Fruit fly (Drosophila melanogaster) whole organism, wandering third instar larva: ENCODE results near the gene peb.

Experiments used
- Abd-B ChIP-seq: fragments of >200 bp; optimal IDR thresholded peaks from 2 replicates; lab custom pipeline; 2017; ENCODE audit warnings: missing biosample characterization, missing genetic modification characterization
- CG32264 ChIP-seq: fragments of 200-800 bp; sonication (Bioruptor generic); optimal IDR thresholded peaks from 2 replicates; lab custom pipeline; 2016; ENCODE audit warnings: missing biosample characterization, missing genetic modification characterization
- CG9705 ChIP-seq: fragments of 200-800 bp; sonication (Bioruptor generic); optimal IDR thresholded peaks from 2 replicates; lab custom pipeline; 2018; ENCODE audit warnings: missing biosample characterization, mild to moderate bottlenecking, missing genetic modification characterization
- CrebA ChIP-seq: fragments of 200-800 bp; sonication (Bioruptor generic); optimal IDR thresholded peaks from 2 replicates; lab custom pipeline; 2016; ENCODE audit warnings: missing biosample characterization, mild to moderate bottlenecking, missing genetic modification characterization, borderline replicate concordance
- Dfd ChIP-seq: fragments of >200 bp; optimal IDR thresholded peaks from 2 replicates; lab custom pipeline; 2017; ENCODE audit warnings: missing biosample characterization, missing genetic modification characterization
- Dif ChIP-seq: fragments of 200-275, 200-300 bp; sonication (Bioruptor generic); optimal IDR thresholded peaks from 2 replicates; lab custom pipeline; 2018; ENCODE audit warnings: missing biosample characterization, missing genetic modification characterization; ENCODE audit not compliant: partially characterized antibody
- GATAd ChIP-seq: sonication (Bioruptor generic); optimal IDR thresholded peaks from 2 replicates; lab custom pipeline; 2016; ENCODE audit warnings: missing biosample characterization, missing genetic modification characterization
- Hnf4 ChIP-seq: fragments of 200-800 bp; sonication (Bioruptor generic); optimal IDR thresholded peaks from 2 replicates; lab custom pipeline; 2016; ENCODE audit warnings: missing biosample characterization, mild to moderate bottlenecking, missing genetic modification characterization
- Hr78 ChIP-seq: fragments of >200 bp; optimal IDR thresholded peaks from 2 replicates; lab custom pipeline; 2017; ENCODE audit warnings: missing biosample characterization, missing genetic modification characterization
- Hr83 ChIP-seq: fragments of 200-300 bp; sonication (Bioruptor generic); optimal IDR thresholded peaks from 2 replicates; lab custom pipeline; 2016; ENCODE audit warnings: missing biosample characterization, mild to moderate bottlenecking, missing genetic modification characterization, moderate library complexity; ENCODE audit not compliant: poor library complexity, severe bottlenecking
- Mio ChIP-seq: sonication (Bioruptor generic); optimal IDR thresholded peaks from 2 replicates; lab custom pipeline; 2016; ENCODE audit warnings: missing biosample characterization, missing genetic modification characterization
- Myc ChIP-seq: fragments of >200 bp; optimal IDR thresholded peaks from 2 replicates; lab custom pipeline; 2017
- N ChIP-seq: fragments of >200 bp; optimal IDR thresholded peaks from 2 replicates; lab custom pipeline; 2018; ENCODE audit warnings: missing biosample characterization, missing external identifiers, missing genetic modification characterization
- Vsx2 ChIP-seq: fragments of 200-300, 225-300 bp; sonication (Bioruptor generic); optimal IDR thresholded peaks from 2 replicates; lab custom pipeline; 2018; ENCODE audit warnings: missing biosample characterization, missing genetic modification characterization; ENCODE audit not compliant: partially characterized antibody
- br ChIP-seq: fragments of 200-800 bp; sonication (Bioruptor generic); optimal IDR thresholded peaks from 2 replicates; lab custom pipeline; 2016; ENCODE audit warnings: missing biosample characterization, missing genetic modification characterization
- brk ChIP-seq: fragments of 200-800 bp; sonication (Bioruptor generic); optimal IDR thresholded peaks from 2 replicates; lab custom pipeline; 2016; ENCODE audit warnings: missing biosample characterization, mild to moderate bottlenecking, missing genetic modification characterization
- dl ChIP-seq, 2 experiments: fragments of 175-275, 200-275 bp in 1 of 2; fragments of 200-275 bp in 1 of 2; sonication (Bioruptor generic); optimal IDR thresholded peaks; lab custom pipeline; 2018; ENCODE audit warnings: mild to moderate bottlenecking in 2 of 2, missing biosample characterization in 2 of 2, missing genetic modification characterization in 2 of 2, moderate library complexity in 2 of 2; ENCODE audit not compliant: partially characterized antibody in 2 of 2, insufficient read depth in 1 of 2
- dmrt93B ChIP-seq: fragments of 200-800 bp; sonication (Bioruptor generic); optimal IDR thresholded peaks from 2 replicates; lab custom pipeline; 2018; ENCODE audit warnings: missing biosample characterization, mild to moderate bottlenecking, missing genetic modification characterization
- foxo ChIP-seq, 2 experiments: fragments of 200-800 bp; sonication (Bioruptor generic); optimal IDR thresholded peaks; 2 replicates in 1 of 2; 3 replicates in 1 of 2; lab custom pipeline; 2016 to 2017; ENCODE audit warnings: missing biosample characterization in 2 of 2, missing genetic modification characterization in 2 of 2
- fru ChIP-seq: fragments of 200-800 bp; sonication (Bioruptor generic); optimal IDR thresholded peaks from 3 replicates; lab custom pipeline; 2016; ENCODE audit warnings: missing biosample characterization, mild to moderate bottlenecking, missing genetic modification characterization
- h ChIP-seq: fragments of 200-800 bp; sonication (Bioruptor generic); optimal IDR thresholded peaks from 3 replicates; lab custom pipeline; 2016; ENCODE audit warnings: missing biosample characterization, mild to moderate bottlenecking, missing genetic modification characterization
- psq ChIP-seq: fragments of 200-800 bp; sonication (Bioruptor generic); optimal IDR thresholded peaks from 3 replicates; lab custom pipeline; 2017; ENCODE audit warnings: missing biosample characterization, mild to moderate bottlenecking, missing genetic modification characterization, moderate library complexity
- rgr ChIP-seq: fragments of 200-800 bp; sonication (Bioruptor generic); optimal IDR thresholded peaks from 3 replicates; lab custom pipeline; 2016; ENCODE audit warnings: missing biosample characterization, mild to moderate bottlenecking, missing genetic modification characterization
- sv ChIP-seq: fragments of 200-800 bp; sonication (Bioruptor generic); optimal IDR thresholded peaks from 3 replicates; lab custom pipeline; 2016; ENCODE audit warnings: missing biosample characterization, missing genetic modification characterization
- tai ChIP-seq: sonication (Bioruptor generic); optimal IDR thresholded peaks from 2 replicates; lab custom pipeline; 2016; ENCODE audit warnings: missing biosample characterization, missing genetic modification characterization
- usp ChIP-seq: fragments of >200 bp; optimal IDR thresholded peaks from 2 replicates; lab custom pipeline; 2017; ENCODE audit warnings: missing biosample characterization, missing genetic modification characterization

Gene peb

DNA sequence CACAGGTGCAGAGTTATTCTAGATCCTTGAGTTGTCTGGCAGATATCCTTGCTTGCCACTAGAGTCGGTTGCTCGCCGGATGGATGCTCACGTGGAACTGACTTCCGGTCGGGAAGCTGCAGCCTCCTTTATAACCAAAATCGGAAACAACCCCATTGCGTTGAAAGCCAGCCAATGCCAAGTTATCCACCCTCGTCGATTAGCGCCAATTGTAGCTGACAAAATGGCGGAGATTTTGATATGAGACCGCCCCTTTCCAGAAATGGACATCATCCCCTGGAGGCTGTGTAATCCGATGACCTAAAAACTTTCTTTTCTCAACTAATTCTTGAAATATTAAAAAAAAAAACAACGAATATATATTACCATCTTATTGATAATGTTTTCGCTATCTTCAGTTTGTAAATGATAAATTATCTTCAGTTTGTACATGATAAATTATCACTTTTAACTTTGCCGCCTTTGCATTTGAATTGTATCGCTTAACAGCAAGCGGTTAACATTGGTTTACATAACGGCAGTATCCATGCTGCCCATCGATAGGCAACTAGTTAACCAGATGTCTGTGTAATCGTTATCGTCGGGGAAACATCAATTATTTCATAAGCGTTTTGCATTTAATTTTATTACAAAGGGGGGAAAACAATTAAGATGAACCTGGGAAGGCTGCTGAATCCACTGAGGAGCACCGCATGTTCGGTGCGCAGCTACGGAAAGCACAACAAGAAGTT is 30.1 kb downstream of the peb start, which contains the start of the genes HLH4C and mRpL30:
HLH4C (minus strand) TSS at position 99 of the 731 bp plus-strand sequence.
mRpL30 (plus strand) TSS at position 556 of the 731 bp plus-strand sequence.
- TF ChIP-seq brk (GFP tag; lab: Kevin White, UChicago) (no peak), Dfd (GFP tag; lab: Kevin White, UChicago) (no peak), Mio (GFP tag; lab: Kevin White, UChicago) (no peak), dl (GFP tag; optimal IDR thresholded peaks at IDR 0.05; lab: Kevin White, UChicago; ENCODE audit: insufficient read depth in 1 of 2, partially characterized antibody in 2 of 2) (no peak), sv (GFP tag; lab: Kevin White, UChicago) (no peak), Hr83 (GFP tag; lab: Kevin White, UChicago) (no peak), br (GFP tag; lab: Kevin White, UChicago) (no peak), Vsx2 (GFP tag; lab: Kevin White, UChicago) (no peak), psq (GFP tag; lab: Kevin White, UChicago) (no peak), foxo (GFP tag; optimal IDR thresholded peaks at IDR 0.05; lab: Kevin White, UChicago) (no peak), CG9705 (no peak), GATAd (no peak), CG32264 (GFP tag; lab: Kevin White, UChicago) (no peak), Dif (no peak), h (GFP tag; lab: Kevin White, UChicago) (no peak), fru (GFP tag; lab: Kevin White, UChicago) (no peak)
- TF ChIP-seq, all 38 proteins: peak for 0

DNA sequence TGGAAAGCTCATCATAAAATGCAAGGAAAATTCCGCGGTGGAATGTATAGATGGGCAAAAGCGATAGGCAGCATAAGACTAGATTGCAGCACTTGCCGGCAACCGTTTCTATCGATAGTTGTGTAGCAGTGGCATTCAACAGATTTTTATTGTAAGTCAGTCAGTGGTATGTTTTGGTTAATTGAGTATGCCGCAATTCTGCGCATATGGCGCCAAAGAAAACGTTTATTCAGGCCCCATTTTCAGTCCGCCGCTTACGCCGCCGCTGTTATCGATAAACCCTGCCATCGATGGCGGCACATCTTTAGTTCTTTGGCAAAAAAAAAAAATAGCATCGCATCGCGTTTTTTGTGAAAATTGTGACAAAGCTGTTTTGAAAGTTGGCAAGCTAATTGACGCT is 32.4 kb downstream of the peb start, which contains the start of the genes Cbp80 and Torsin:
Cbp80 (plus strand) TSS at position 265 of the 400 bp plus-strand sequence.
Torsin (minus strand) TSS at position 282 of the 400 bp plus-strand sequence.
- TF ChIP-seq Hr78: no peak
- peak; percentile 54 for TF ChIP-seq rgr (GFP tag; lab: Kevin White, UChicago)
- TF ChIP-seq dl (GFP tag; optimal IDR thresholded peaks at IDR 0.05; lab: Kevin White, UChicago; ENCODE audit: insufficient read depth in 1 of 2, partially characterized antibody in 2 of 2): no peak
- no peak for TF ChIP-seq CrebA (GFP tag; lab: Kevin White, UChicago)
- no peak for TF ChIP-seq psq (GFP tag; lab: Kevin White, UChicago)

DNA sequence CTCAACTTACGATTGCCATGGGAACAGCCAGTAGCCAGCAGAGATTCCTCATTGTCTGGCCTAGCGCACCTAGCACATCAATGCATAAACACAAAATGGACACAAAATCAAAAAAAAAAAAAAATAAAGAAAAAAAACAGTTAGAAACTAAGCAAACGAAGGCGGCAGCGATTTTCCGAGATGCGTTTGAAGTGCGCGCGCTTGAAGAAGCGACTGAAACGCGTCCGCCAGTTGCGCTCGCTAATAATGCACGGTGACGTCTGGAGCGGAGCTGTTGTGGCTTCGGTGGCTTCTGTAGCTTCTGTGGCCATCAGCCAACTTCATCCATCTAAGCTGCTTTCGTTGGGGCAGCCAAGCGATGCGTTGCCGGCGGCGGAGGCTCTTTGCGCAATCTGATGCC is 37.0 kb downstream of the peb start, which contains the start of gene CG15473:
CG15473 (minus strand) TSS at position 101 of the 400 bp plus-strand sequence.
- TF ChIP-seq dmrt93B (GFP tag; lab: Kevin White, UChicago) (no peak), Hnf4 (no peak), fru (GFP tag; lab: Kevin White, UChicago) (no peak), tai (GFP tag; lab: Kevin White, UChicago) (no peak), Dif (no peak), psq (GFP tag; lab: Kevin White, UChicago) (no peak), Vsx2 (GFP tag; lab: Kevin White, UChicago) (no peak), rgr (GFP tag; lab: Kevin White, UChicago) (no peak), CG9705 (no peak), Dfd (GFP tag; lab: Kevin White, UChicago) (no peak), Mio (GFP tag; lab: Kevin White, UChicago) (no peak), CG32264 (GFP tag; lab: Kevin White, UChicago) (no peak), usp (GFP tag; lab: Kevin White, UChicago) (no peak), N (GFP tag; lab: Kevin White, UChicago) (no peak)

DNA sequence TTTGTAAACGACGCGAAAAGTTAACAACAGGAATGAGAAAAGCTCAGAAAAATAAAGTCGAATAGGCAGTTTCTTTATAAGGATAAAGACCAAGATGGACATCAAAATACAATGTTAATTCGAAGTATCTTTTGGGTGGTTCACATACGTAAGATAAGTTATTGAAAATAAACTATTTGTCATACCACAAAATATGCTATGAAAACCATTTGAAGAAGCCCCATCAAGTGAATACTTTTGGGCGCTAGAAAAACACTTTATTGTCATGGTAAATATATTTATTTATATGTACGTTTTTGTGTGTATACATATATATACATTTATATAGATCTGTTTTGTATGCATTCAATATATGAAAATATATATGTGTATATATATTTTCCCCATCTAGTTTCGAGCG is 40.5 kb downstream of the peb start:
- TF ChIP-seq N (GFP tag; lab: Kevin White, UChicago): peak; percentile 39
- TF ChIP-seq Myc (lab: Kevin White, UChicago): peak; percentile 76
- no peak for TF ChIP-seq brk (GFP tag; lab: Kevin White, UChicago)
- no peak for TF ChIP-seq Abd-B (GFP tag; lab: Kevin White, UChicago)

DNA sequence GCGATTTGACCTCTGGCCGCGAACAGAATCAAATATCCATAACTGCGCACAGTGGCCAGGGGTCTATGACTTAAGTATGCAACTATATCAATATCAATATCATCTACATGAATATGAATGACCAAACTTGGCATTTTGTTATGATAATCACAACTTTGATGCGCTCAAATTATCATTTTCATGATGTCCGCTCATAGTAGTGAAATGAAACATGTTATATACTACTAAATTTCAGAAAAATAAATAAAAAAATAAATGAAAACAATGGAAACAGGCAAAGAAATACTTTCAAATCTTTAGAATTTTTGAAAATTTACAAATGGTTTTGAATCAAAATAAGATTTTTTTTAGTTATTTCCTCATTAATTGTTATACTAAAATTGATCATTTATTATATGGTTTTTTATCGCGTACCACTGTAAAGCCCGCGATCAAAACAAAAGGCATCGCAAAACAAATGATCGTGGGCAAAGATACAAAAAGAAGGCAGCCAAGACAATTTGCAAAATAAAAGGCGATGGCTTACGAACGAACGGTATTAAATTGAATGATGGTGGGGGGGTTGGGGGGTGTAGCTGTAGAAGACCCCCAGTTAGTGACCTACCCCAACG is 43.4 kb downstream of the peb start:
- TF ChIP-seq Vsx2 (GFP tag; lab: Kevin White, UChicago): no peak
- TF ChIP-seq psq (GFP tag; lab: Kevin White, UChicago): peak; percentile 47
- TF ChIP-seq dmrt93B (GFP tag; lab: Kevin White, UChicago): no peak
